Worm (Caenorhabditis elegans) whole organism, young adult: ENCODE data around the gene Y57A10C.8.

ENCODE experiments used
- B0035.1 ChIP-seq: sonication (generic microtip); optimal IDR thresholded peaks from 2 replicates; lab custom pipeline; 2016; ENCODE audit warnings: missing genetic modification characterization, mild to moderate bottlenecking, missing compliant biosample characterization, missing genotype, missing genetic modification reagents
- aptf-2 ChIP-seq: fragments of 200-800 bp; sonication (Bioruptor generic); conservative IDR thresholded peaks from 2 replicates; pipeline ENCODE4 v1.3.6; 2022; ENCODE audit warnings: missing genetic modification reagents, missing genetic modification characterization, missing compliant biosample characterization
- egrh-3 ChIP-seq: fragments of 200-800 bp; sonication (Bioruptor generic); IDR thresholded peaks from 2 replicates; pipeline ENCODE4 v1.3.6; 2022; ENCODE audit warnings: missing genetic modification reagents, missing genetic modification characterization, missing compliant biosample characterization
- madf-3 ChIP-seq: fragments of 200-800 bp; sonication (Bioruptor generic); IDR thresholded peaks from 2 replicates; pipeline ENCODE4 v1.3.6; 2022; ENCODE audit warnings: missing genetic modification reagents, missing genetic modification characterization, missing compliant biosample characterization
- rcor-1 ChIP-seq: fragments of 200-800 bp; sonication (Bioruptor generic); IDR thresholded peaks from 2 replicates; pipeline ENCODE4 v1.3.6; 2022; ENCODE audit warnings: missing genetic modification reagents, missing genetic modification characterization, missing compliant biosample characterization
- snpc-3.4 ChIP-seq: sonication (generic microtip); optimal IDR thresholded peaks from 2 replicates; lab custom pipeline; 2017; ENCODE audit warnings: missing genetic modification characterization, mild to moderate bottlenecking, missing compliant biosample characterization, antibody characterized with exemption, moderate library complexity, missing genotype, missing genetic modification reagents

DNA sequence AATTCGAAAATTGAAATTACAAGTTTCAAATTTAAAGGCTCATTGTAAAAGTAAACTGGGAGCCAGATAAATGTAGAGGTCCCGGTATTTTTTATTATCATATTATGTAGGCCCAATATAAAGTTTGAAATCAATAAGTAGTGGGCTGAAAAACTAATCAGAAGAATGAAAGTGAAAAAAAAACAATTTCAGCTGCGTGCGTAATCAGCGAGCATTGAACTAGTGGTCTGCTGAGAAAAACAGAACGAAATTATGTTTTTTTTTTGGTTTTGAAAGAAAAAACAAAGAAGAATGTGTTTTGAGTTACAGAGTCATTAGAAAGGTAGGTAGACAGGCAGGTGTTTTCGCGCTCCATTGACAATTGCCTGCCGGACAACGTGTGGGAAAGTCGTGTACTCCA, 20.9 kb downstream of the Y57A10C.8 start, which contains the start of gene sre-31:
- no peak for TF ChIP-seq madf-3
- no peak for TF ChIP-seq aptf-2
- no peak for TF ChIP-seq snpc-3.4
- no peak for TF ChIP-seq rcor-1 (GFP tag; lab: Robert Waterston, UW)
- TF ChIP-seq B0035.1 (tag; lab: Kevin White, UChicago), result no peak
- TF ChIP-seq egrh-3 (GFP tag; lab: Robert Waterston, UW), result no peak
